Fruit fly (Drosophila melanogaster) whole organism, pupa: Measurements from ENCODE around the gene CG17681.

ENCODE experiments used
- CG10348 ChIP-seq: fragments of 200-800 bp; sonication (Bioruptor generic); IDR thresholded peaks from 2 replicates; pipeline ENCODE4 v1.3.6; 2022; ENCODE audit warnings: missing biosample characterization, missing genetic modification characterization
- CG12605 ChIP-seq: fragments of 200-800 bp; sonication (Bioruptor generic); IDR thresholded peaks from 2 replicates; pipeline ENCODE4 v1.3.6; 2022; ENCODE audit warnings: missing biosample characterization, missing genetic modification characterization
- CG13204 ChIP-seq: fragments of 200-800 bp; sonication (Bioruptor generic); optimal IDR thresholded peaks from 2 replicates; lab custom pipeline; 2018; ENCODE audit warnings: missing biosample characterization, mild to moderate bottlenecking, missing genetic modification characterization, moderate library complexity
- CG14655 ChIP-seq: fragments of 200-800 bp; sonication (Bioruptor generic); optimal IDR thresholded peaks from 3 replicates; lab custom pipeline; 2017; ENCODE audit warnings: mild to moderate bottlenecking, missing biosample characterization, missing genetic modification reagents, missing genetic modification characterization
- CG15710 ChIP-seq: fragments of 200-800 bp; sonication (Bioruptor generic); optimal IDR thresholded peaks from 2 replicates; lab custom pipeline; 2018; ENCODE audit warnings: missing biosample characterization, mild to moderate bottlenecking, missing genetic modification characterization, moderate library complexity
- CG17806 ChIP-seq: fragments of 200-800 bp; sonication (Bioruptor generic); optimal IDR thresholded peaks from 2 replicates; lab custom pipeline; 2018; ENCODE audit warnings: missing biosample characterization, mild to moderate bottlenecking, missing genetic modification characterization, moderate library complexity
- CG32121 ChIP-seq: fragments of 200-800 bp; sonication (Bioruptor generic); IDR thresholded peaks from 2 replicates; pipeline ENCODE4 v1.3.6; 2022; ENCODE audit warnings: missing biosample characterization, missing genetic modification characterization
- CG34367 ChIP-seq: fragments of 200-800 bp; sonication (Bioruptor generic); optimal IDR thresholded peaks from 2 replicates; lab custom pipeline; 2018; ENCODE audit warnings: missing biosample characterization, mild to moderate bottlenecking, missing genetic modification characterization
- CG4496 ChIP-seq: fragments of 200-800 bp; sonication (Bioruptor generic); IDR thresholded peaks from 3 replicates; pipeline ENCODE4 v1.3.6; 2022; ENCODE audit warnings: missing biosample characterization, missing genetic modification characterization
- CG8159 ChIP-seq: fragments of 200-800 bp; sonication (Bioruptor generic); optimal IDR thresholded peaks from 3 replicates; lab custom pipeline; 2018; ENCODE audit warnings: missing biosample characterization, mild to moderate bottlenecking, missing genetic modification characterization, moderate library complexity
- CG8301 ChIP-seq: fragments of 200-800 bp; sonication (Bioruptor generic); optimal IDR thresholded peaks from 2 replicates; lab custom pipeline; 2018; ENCODE audit warnings: missing biosample characterization, mild to moderate bottlenecking, missing genetic modification characterization
- CG9948 ChIP-seq: fragments of 200-800 bp; sonication (Bioruptor generic); optimal IDR thresholded peaks from 2 replicates; lab custom pipeline; 2018; ENCODE audit warnings: missing biosample characterization, mild to moderate bottlenecking, missing genetic modification characterization, moderate library complexity
- D1 ChIP-seq: fragments of 200-800 bp; sonication (Bioruptor generic); optimal IDR thresholded peaks from 2 replicates; lab custom pipeline; 2018; ENCODE audit warnings: missing biosample characterization, mild to moderate bottlenecking, missing genetic modification characterization, moderate library complexity
- EcR ChIP-seq: fragments of 200-800 bp; sonication (Bioruptor generic); optimal IDR thresholded peaks from 3 replicates; lab custom pipeline; 2019; ENCODE audit warnings: missing biosample characterization, missing genetic modification characterization, mild to moderate bottlenecking, moderate library complexity, missing genetic modification reagents
- Ets98B ChIP-seq: fragments of 200-800 bp; sonication (Bioruptor generic); IDR thresholded peaks from 2 replicates; pipeline ENCODE4 v1.3.6; 2022; ENCODE audit warnings: missing biosample characterization, missing genetic modification characterization
- Pif1A ChIP-seq: fragments of 200-800 bp; sonication (Bioruptor generic); optimal IDR thresholded peaks from 3 replicates; lab custom pipeline; 2016; ENCODE audit warnings: missing biosample characterization, missing genetic modification characterization
- Pif1B ChIP-seq: fragments of 200-800 bp; sonication (Bioruptor generic); optimal IDR thresholded peaks from 3 replicates; lab custom pipeline; 2016; ENCODE audit warnings: missing biosample characterization, missing genetic modification characterization
- Snoo ChIP-seq: fragments of 200-800 bp; sonication (Bioruptor generic); optimal IDR thresholded peaks from 3 replicates; lab custom pipeline; 2017; ENCODE audit warnings: missing biosample characterization, mild to moderate bottlenecking, missing genetic modification characterization, inconsistent platforms
- fd96Ca ChIP-seq: fragments of 200-800 bp; sonication (Bioruptor generic); IDR thresholded peaks from 3 replicates; pipeline ENCODE4 v1.3.6; 2022; ENCODE audit warnings: missing biosample characterization, missing genetic modification characterization
- gl ChIP-seq: fragments of 200-800 bp; sonication (Bioruptor generic); optimal IDR thresholded peaks from 2 replicates; lab custom pipeline; 2018; ENCODE audit warnings: missing biosample characterization, mild to moderate bottlenecking, missing genetic modification characterization
- rn ChIP-seq: fragments of 200-800 bp; sonication (Bioruptor generic); IDR thresholded peaks from 2 replicates; pipeline ENCODE4 v1.3.6; 2022; ENCODE audit warnings: missing biosample characterization, missing genetic modification characterization

CG17681 gene

dm6 chr2L:18121367-18122230 lies 31.3 kb upstream of the CG17681 start:
- TF ChIP-seq CG9948 (tag; lab: Kevin White, UChicago) (peak; percentile 97), D1 (tag; lab: Kevin White, UChicago) (peak; percentile 96), CG8159 (tag; lab: Kevin White, UChicago) (peak; percentile 97), CG17806 (tag; lab: Kevin White, UChicago) (peak; percentile 98), CG4496 (GFP tag; lab: Robert Waterston, UW) (peak; percentile 98), Snoo (peak; percentile 94), CG10348 (GFP tag; lab: Robert Waterston, UW) (peak; percentile 81), rn (GFP tag; lab: Robert Waterston, UW) (no peak; the same call in none of the 2 replicates), CG14655 (peak; percentile 98), Ets98B (GFP tag; lab: Robert Waterston, UW) (peak; percentile 97), CG15710 (tag; lab: Kevin White, UChicago) (peak; percentile 98), CG12605 (GFP tag; lab: Robert Waterston, UW) (peak; percentile 95), gl (tag; lab: Kevin White, UChicago) (peak; percentile 94), Pif1A (GFP tag; lab: Kevin White, UChicago) (peak; percentile 98), CG8301 (tag; lab: Kevin White, UChicago) (peak; percentile 97), CG34367 (tag; lab: Kevin White, UChicago) (peak; percentile 95), CG13204 (GFP tag; lab: Kevin White, UChicago) (peak; percentile 91), fd96Ca (GFP tag; lab: Robert Waterston, UW) (peak; percentile 98), Pif1B (peak; percentile 97), EcR (peak; percentile 75), CG32121 (peak; percentile 96)

- TF ChIP-seq CG9948 (tag; lab: Kevin White, UChicago) = peak; percentile 81
- peak; percentile 39 for TF ChIP-seq Pif1B
- peak; percentile 81 for TF ChIP-seq CG8159 (tag; lab: Kevin White, UChicago)
- TF ChIP-seq EcR = peak; percentile 12
- no peak for TF ChIP-seq rn (GFP tag; lab: Robert Waterston, UW)
- TF ChIP-seq CG15710 (tag; lab: Kevin White, UChicago) = peak; percentile 71
- peak; percentile 73 for TF ChIP-seq CG17806 (tag; lab: Kevin White, UChicago)
- no peak for TF ChIP-seq D1 (tag; lab: Kevin White, UChicago)
- peak; percentile 19; the same call in 1 of the 2 replicates for TF ChIP-seq CG32121
- peak; percentile 77 for TF ChIP-seq CG8301 (tag; lab: Kevin White, UChicago)
- peak; percentile 44; the same call in 2 of the 3 replicates for TF ChIP-seq fd96Ca (GFP tag; lab: Robert Waterston, UW)
- TF ChIP-seq CG4496 (GFP tag; lab: Robert Waterston, UW) = 0 out of 3 replicates have a peak, but pooled peaks have one; percentile 6
- TF ChIP-seq CG34367 (tag; lab: Kevin White, UChicago) = peak; percentile 81
- TF ChIP-seq Ets98B (GFP tag; lab: Robert Waterston, UW) = no peak
- peak; percentile 79 for TF ChIP-seq CG14655
- no peak for TF ChIP-seq CG12605 (GFP tag; lab: Robert Waterston, UW)
- peak; percentile 10 for TF ChIP-seq Pif1A (GFP tag; lab: Kevin White, UChicago)
- TF ChIP-seq CG10348 (GFP tag; lab: Robert Waterston, UW) = peak; percentile 37; the same call in 1 of the 2 replicates
Measured at dm6 chr2L:18122231-18122551, 30.7 kb upstream of the CG17681 start.

DNA sequence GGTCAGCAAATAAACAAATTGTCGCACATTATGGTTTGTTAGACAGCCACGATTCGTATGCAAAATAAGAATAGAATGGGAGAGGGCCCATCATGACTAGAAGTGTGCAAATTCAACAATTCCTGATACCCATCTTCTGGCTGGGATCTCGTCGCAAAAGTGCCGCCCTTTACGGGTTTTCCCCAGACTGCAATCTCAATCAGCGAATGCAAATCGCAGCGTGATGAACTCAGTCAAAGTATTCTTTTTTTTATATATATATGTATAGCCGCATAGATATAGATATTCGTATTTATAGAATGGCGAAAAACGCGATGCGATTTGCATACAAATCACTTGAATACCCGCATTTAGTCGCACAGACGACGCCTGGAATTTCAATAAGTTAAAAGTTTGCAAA lies 30.0 kb upstream of the CG17681 start:
- TF ChIP-seq fd96Ca (GFP tag; lab: Robert Waterston, UW) (no peak), CG8301 (tag; lab: Kevin White, UChicago) (no peak)

dm6 chr2L:18125649-18126048 lies 27.3 kb upstream of the CG17681 start, which contains the start of gene Grl36b:
Gene Grl36b, minus strand, starts transcription at chr2L:18125749.
- no peak for TF ChIP-seq Pif1B
- no peak for TF ChIP-seq fd96Ca (GFP tag; lab: Robert Waterston, UW)
- TF ChIP-seq CG8159 (tag; lab: Kevin White, UChicago) = no peak
- no peak for TF ChIP-seq CG10348 (GFP tag; lab: Robert Waterston, UW)
- no peak for TF ChIP-seq CG32121
- no peak for TF ChIP-seq rn (GFP tag; lab: Robert Waterston, UW)
- no peak for TF ChIP-seq D1 (tag; lab: Kevin White, UChicago)
- no peak for TF ChIP-seq gl (tag; lab: Kevin White, UChicago)
- TF ChIP-seq CG17806 (tag; lab: Kevin White, UChicago) = no peak
- TF ChIP-seq CG34367 (tag; lab: Kevin White, UChicago) = no peak
- no peak for TF ChIP-seq CG13204 (GFP tag; lab: Kevin White, UChicago)
- no peak for TF ChIP-seq EcR
- TF ChIP-seq CG4496 (GFP tag; lab: Robert Waterston, UW) = no peak
- no peak for TF ChIP-seq Ets98B (GFP tag; lab: Robert Waterston, UW)

DNA sequence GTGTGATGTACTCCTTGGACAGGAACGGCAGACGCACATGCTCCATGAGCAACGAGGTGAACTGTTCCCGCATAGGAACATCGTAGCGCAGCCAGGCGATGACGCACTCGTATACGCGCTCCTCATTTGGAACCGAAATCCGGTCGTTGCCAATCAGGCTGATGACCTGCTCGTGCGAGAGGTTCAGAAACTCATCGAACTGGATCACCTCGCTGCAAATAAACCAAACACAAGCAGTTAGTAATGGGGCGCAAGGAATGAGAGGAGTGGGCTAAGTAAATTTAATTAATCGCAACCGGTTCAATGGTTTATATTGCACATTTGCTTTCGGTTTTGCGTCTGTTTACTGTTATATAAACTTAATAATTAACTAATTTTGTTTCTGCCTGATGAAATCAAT lies 18.3 kb upstream of the CG17681 start:
- TF ChIP-seq EcR (peak; percentile 93), CG10348 (GFP tag; lab: Robert Waterston, UW) (no peak), CG4496 (GFP tag; lab: Robert Waterston, UW) (no peak)
- TF ChIP-seq, all 21 proteins: peak for 1

DNA sequence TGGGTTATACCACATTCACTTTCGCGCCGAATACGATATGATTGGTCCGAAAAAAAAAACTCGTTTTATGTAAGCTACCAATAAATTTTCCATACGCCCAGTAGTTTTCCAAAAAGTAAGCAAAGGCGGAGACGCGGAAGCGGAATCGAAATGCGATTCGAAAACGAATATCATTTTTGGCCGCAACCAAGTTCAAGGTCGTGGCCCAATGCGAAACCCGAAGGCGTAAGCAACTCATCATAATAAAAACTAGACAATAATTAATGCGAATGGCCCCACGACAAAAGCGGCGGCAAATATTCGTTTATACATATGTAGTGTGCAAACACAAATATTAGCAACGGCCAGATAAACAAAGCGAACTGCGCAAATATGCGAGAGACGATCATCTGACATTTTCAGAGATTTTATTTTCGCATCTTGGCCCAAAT lies 16.5 kb upstream of the CG17681 start:
- TF ChIP-seq CG4496 (GFP tag; lab: Robert Waterston, UW) (no peak; the same call in 2 of the 3 replicates), Pif1B (no peak), CG17806 (tag; lab: Kevin White, UChicago) (no peak), CG32121 (no peak), CG8301 (tag; lab: Kevin White, UChicago) (no peak)
